Fruit fly (Drosophila melanogaster): ENCODE results near the gene CG14811.

Gene CG14811

dm6 chrX:1830396-1831218 lies 8.4 kb upstream of the CG14811 start (continued):
- TF ChIP-seq ATbp (GFP tag; optimal IDR thresholded peaks at IDR 0.05) (peak; percentile 94), CG13775 (GFP tag; optimal IDR thresholded peaks at IDR 0.05) (peak; percentile 92), jing (GFP tag; optimal IDR thresholded peaks at IDR 0.05) (peak; percentile 91), CG34376 (GFP tag; optimal IDR thresholded peaks at IDR 0.05) (peak; percentile 95), sens (GFP tag) (peak; percentile 98), bowl (GFP tag; IDR thresholded peaks at IDR 0.05) (peak; percentile 95), CG2202 (tag; optimal IDR thresholded peaks at IDR 0.05) (peak; percentile 73), gfzf (GFP tag; optimal IDR thresholded peaks at IDR 0.05) (peak; percentile 10), HmgZ (tag; optimal IDR thresholded peaks at IDR 0.05) (peak; percentile 97), Chrac-16 (GFP tag; optimal IDR thresholded peaks at IDR 0.05) (peak; percentile 91), onecut (GFP tag; IDR thresholded peaks at IDR 0.05) (peak; percentile 92), hkb (optimal IDR thresholded peaks at IDR 0.05) (no peak), hkb (GFP tag; IDR thresholded peaks at IDR 0.05) (peak; percentile 98), Asciz (GFP tag; optimal IDR thresholded peaks at IDR 0.05) (peak; percentile 90), ara (GFP tag; IDR thresholded peaks at IDR 0.05) (peak; percentile 97), fd102C (GFP tag; optimal IDR thresholded peaks at IDR 0.05) (peak; percentile 3), CTCF (GFP tag; optimal IDR thresholded peaks at IDR 0.05) (peak; percentile 66), ro (GFP tag; IDR thresholded peaks at IDR 0.05) (peak; percentile 92), insv (GFP tag; optimal IDR thresholded peaks at IDR 0.05) (peak; percentile 46 to 66), fru (optimal IDR thresholded peaks at IDR 0.05) (no peak), CG4328 (GFP tag; optimal IDR thresholded peaks at IDR 0.05) (peak; percentile 92), CG43689 (GFP tag; IDR thresholded peaks at IDR 0.05) (peak; percentile 93), run (tag; optimal IDR thresholded peaks at IDR 0.05) (peak; percentile 92), tgo (GFP tag; IDR thresholded peaks at IDR 0.05) (peak; percentile 97), CG4707 (GFP tag; optimal IDR thresholded peaks at IDR 0.05) (peak; percentile 99), BEAF-32 (GFP tag; optimal IDR thresholded peaks at IDR 0.05) (peak; percentile 13), CG5953 (GFP tag; IDR thresholded peaks at IDR 0.05) (peak; percentile 97), mld (GFP tag; IDR thresholded peaks at IDR 0.05; ENCODE audit: partially characterized antibody) (no peak), CG10543 (GFP tag; optimal IDR thresholded peaks at IDR 0.05) (peak; percentile 95), bigmax (GFP tag; optimal IDR thresholded peaks at IDR 0.05) (peak; percentile 61), zfh2 (GFP tag; optimal IDR thresholded peaks at IDR 0.05) (peak; percentile 96), CG4820 (GFP tag; optimal IDR thresholded peaks at IDR 0.05) (peak; percentile 90), Six4 (GFP tag; optimal IDR thresholded peaks at IDR 0.05) (peak; percentile 88), D19B (GFP tag; optimal IDR thresholded peaks at IDR 0.05) (peak; percentile 88), sim (GFP tag; IDR thresholded peaks at IDR 0.05) (peak; percentile 94), CG2116 (GFP tag; optimal IDR thresholded peaks at IDR 0.05) (peak; percentile 75), grau (tag; optimal IDR thresholded peaks at IDR 0.05) (peak; percentile 95), Jarid2 (GFP tag; optimal IDR thresholded peaks at IDR 0.05) (peak; percentile 74), CG5245 (GFP tag; optimal IDR thresholded peaks at IDR 0.05) (peak; percentile 86), NC2α (GFP tag; optimal IDR thresholded peaks at IDR 0.05) (peak; percentile 86), CG1832 (GFP tag; optimal IDR thresholded peaks at IDR 0.05) (no peak), MTF-1 (GFP tag; optimal IDR thresholded peaks at IDR 0.05; ENCODE audit: borderline replicate concordance) (peak; percentile 95), CG12659 (GFP tag; optimal IDR thresholded peaks at IDR 0.05) (peak; percentile 97), Ptx1 (GFP tag; IDR thresholded peaks at IDR 0.05) (peak; percentile 97), crc (GFP tag; optimal IDR thresholded peaks at IDR 0.05) (peak; percentile 89), CG10431 (GFP tag; optimal IDR thresholded peaks at IDR 0.05) (peak; percentile 67), CG18262 (tag; optimal IDR thresholded peaks at IDR 0.05) (peak; percentile 94), cwo (GFP tag; optimal IDR thresholded peaks at IDR 0.05) (peak; percentile 100), Hr51 (GFP tag; optimal IDR thresholded peaks at IDR 0.05) (peak; percentile 92 to 97), Meics (GFP tag; optimal IDR thresholded peaks at IDR 0.05) (peak; percentile 96)
